Worm (Caenorhabditis elegans): ENCODE results near the gene fbxa-108.

Gene fbxa-108

DNA sequence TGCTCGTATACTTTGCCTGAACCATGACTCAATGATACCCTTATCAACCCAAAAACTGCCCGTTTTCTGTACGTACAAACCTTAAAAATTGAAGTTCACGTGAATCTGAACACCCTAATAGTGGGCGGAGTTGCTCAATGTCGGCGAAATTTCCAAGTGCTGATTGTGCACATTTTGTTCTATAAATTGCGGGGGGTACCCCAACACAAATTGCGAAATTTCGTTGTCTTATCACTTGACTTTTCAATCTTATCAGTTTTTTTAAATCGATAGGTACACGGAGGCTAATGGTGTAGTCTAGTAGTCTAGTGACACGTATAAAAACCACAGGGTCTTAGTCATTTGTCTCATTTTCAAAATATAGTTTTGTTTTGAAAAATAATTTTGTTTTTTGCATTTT is at the start of gene fbxa-108 (continued):
- TF ChIP-seq F37D6.2 (tag; optimal IDR thresholded peaks at IDR 0.05), result no peak

DNA sequence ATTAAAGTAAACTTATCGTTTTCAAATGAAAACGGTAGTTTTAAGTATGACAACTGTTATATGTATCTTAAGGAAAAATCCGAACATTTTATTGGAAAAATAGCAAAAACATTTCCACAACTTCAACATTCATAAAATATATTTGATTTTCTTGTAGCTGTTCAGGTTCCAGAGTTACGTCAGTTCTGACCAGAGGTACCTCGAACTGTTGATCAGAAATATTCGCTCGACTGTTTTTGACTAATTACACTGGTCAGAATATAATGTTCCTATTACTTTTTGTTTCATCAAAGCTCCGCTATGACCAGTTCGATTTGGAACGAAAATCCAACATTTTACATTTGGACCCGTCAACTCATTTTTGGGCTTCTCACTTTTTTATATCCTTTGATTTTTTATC is 47.8 kb upstream of the fbxa-108 start, which contains the start of gene srh-31:
TSS of gene srh-31 (plus strand) at position 301 of the 400 bp plus-strand sequence.
- no peak for TF ChIP-seq dmd-6 (GFP tag; IDR thresholded peaks at IDR 0.05)
- no peak for TF ChIP-seq nhr-25 (tag; optimal IDR thresholded peaks at IDR 0.05; ENCODE audit: borderline replicate concordance, insufficient read depth)
- TF ChIP-seq ceh-32 (tag; optimal IDR thresholded peaks at IDR 0.05; ENCODE audit: poor library complexity), result no peak
- no peak for TF ChIP-seq zip-11 (GFP tag; IDR thresholded peaks at IDR 0.05)
- no peak for TF ChIP-seq mes-2 (tag; optimal IDR thresholded peaks at IDR 0.05; ENCODE audit: poor library complexity, severe bottlenecking)
- TF ChIP-seq nhr-28 (tag; optimal IDR thresholded peaks at IDR 0.05), result no peak
- no peak for TF ChIP-seq nhr-237 (tag; optimal IDR thresholded peaks at IDR 0.05)
- TF ChIP-seq spr-3 (GFP tag; optimal IDR thresholded peaks at IDR 0.05), result no peak
- TF ChIP-seq nhr-111 (GFP tag; optimal IDR thresholded peaks at IDR 0.05), result no peak
- TF ChIP-seq tra-1 (GFP tag; IDR thresholded peaks at IDR 0.05), result no peak
- no peak for TF ChIP-seq nhr-10 (tag; optimal IDR thresholded peaks at IDR 0.05)

DNA sequence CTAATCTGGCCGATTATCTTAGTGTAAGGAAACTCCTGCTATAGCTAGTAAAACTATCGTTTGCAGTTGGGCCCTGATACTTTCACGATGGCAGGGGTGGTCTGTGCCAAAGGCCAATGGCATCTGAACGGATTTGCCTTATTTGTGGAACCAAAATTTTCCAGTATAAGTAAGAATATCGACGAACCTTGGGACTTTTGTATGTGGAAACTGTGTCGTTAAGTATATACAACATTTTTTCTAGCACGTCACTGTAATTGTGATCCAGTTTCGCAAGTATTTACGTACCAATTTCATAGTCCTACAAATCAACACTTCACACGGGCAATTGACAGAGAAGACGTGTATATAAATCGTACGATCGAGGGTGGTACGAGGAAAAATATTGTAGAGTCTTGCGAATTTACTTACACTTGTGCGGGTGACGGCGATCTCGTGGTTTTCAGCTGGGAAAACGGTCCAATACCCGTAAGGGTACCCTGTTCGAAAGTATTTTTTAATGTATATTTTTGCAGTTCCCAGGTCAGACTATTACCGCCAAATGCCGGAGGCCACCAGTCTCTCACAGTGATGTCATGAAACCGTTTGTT is 47.1 kb upstream of the fbxa-108 start:
- TF ChIP-seq mep-1 (tag; optimal IDR thresholded peaks at IDR 0.05) (no peak), mxl-3 (GFP tag; optimal IDR thresholded peaks at IDR 0.05) (no peak), nhr-102 (tag; optimal IDR thresholded peaks at IDR 0.05) (no peak), fos-1 (tag; optimal IDR thresholded peaks at IDR 0.05) (no peak), hmg-1.1 (GFP tag; IDR thresholded peaks at IDR 0.05) (no peak), lin-29 (GFP tag; IDR thresholded peaks at IDR 0.05) (no peak), sdz-12 (GFP tag; optimal IDR thresholded peaks at IDR 0.05) (no peak), aha-1 (tag) (peak; percentile 92), unc-130 (GFP tag; optimal IDR thresholded peaks at IDR 0.05) (no peak), daf-12 (tag; optimal IDR thresholded peaks at IDR 0.05) (no peak), unc-62 (GFP tag; optimal IDR thresholded peaks at IDR 0.05 in 1 of 2) (peak in 1 of 2 experiments; percentile 94), unc-62 (tag; optimal IDR thresholded peaks at IDR 0.05) (no peak), ztf-7 (tag; optimal IDR thresholded peaks at IDR 0.05) (no peak), mxl-2 (GFP tag; conservative IDR thresholded peaks at IDR 0.05) (no peak), Y5F2A.4 (GFP tag; optimal IDR thresholded peaks at IDR 0.05) (no peak), nhr-77 (tag; optimal IDR thresholded peaks at IDR 0.05) (no peak), saeg-2 (GFP tag; IDR thresholded peaks at IDR 0.05) (no peak), set-16 (GFP tag; IDR thresholded peaks at IDR 0.05) (no peak), F37D6.2 (tag; optimal IDR thresholded peaks at IDR 0.05) (no peak)

DNA sequence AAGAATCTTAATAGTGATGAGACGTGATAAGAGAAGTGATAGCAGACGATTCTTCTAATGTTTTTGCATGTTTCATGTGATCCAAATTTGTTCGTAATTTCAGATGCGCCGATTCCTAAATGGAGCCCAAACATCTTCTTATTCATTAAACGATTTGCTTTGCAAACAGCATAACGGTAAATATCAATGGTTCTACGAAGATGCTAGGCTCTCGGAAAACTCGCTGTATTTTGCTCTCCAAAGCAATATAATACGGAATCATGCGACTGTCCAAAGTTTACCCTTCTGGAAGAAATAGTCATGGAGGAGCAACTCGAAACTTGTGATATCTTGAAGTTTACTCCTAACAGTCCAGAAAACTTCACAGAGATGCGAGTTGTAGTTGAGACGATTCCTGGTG is 46.6 kb upstream of the fbxa-108 start, which contains the start of gene W06D12.6:
TSS of gene W06D12.6 (plus strand) at position 301 of the 400 bp plus-strand sequence.
- TF ChIP-seq daf-8 (GFP tag; IDR thresholded peaks at IDR 0.05) (no peak), Y75B8A.6 (GFP tag; IDR thresholded peaks at IDR 0.05) (no peak), mes-2 (tag; optimal IDR thresholded peaks at IDR 0.05; ENCODE audit: poor library complexity, severe bottlenecking) (no peak), nhr-102 (tag; optimal IDR thresholded peaks at IDR 0.05) (no peak), tra-1 (GFP tag; IDR thresholded peaks at IDR 0.05) (no peak), nhr-42 (GFP tag; IDR thresholded peaks at IDR 0.05) (no peak), lin-38 (GFP tag; IDR thresholded peaks at IDR 0.05) (no peak), madf-5 (GFP tag; IDR thresholded peaks at IDR 0.05) (no peak), dpl-1 (GFP tag; optimal IDR thresholded peaks at IDR 0.05) (no peak), tag-97 (GFP tag; IDR thresholded peaks at IDR 0.05) (no peak), nhr-6 (tag; optimal IDR thresholded peaks at IDR 0.05) (no peak), nhr-77 (tag; optimal IDR thresholded peaks at IDR 0.05) (no peak), gei-8 (GFP tag; optimal IDR thresholded peaks at IDR 0.05) (no peak), hlh-11 (tag; optimal IDR thresholded peaks at IDR 0.05) (no peak), mdt-29 (GFP tag; IDR thresholded peaks at IDR 0.05) (no peak), mxl-2 (GFP tag; conservative IDR thresholded peaks at IDR 0.05) (no peak), Y105C5A.15 (GFP tag; IDR thresholded peaks at IDR 0.05) (no peak), fkh-10 (GFP tag; optimal IDR thresholded peaks at IDR 0.05) (no peak), F37D6.2 (tag; optimal IDR thresholded peaks at IDR 0.05) (no peak)

All from whole organism, L4 larva.